Worm (Caenorhabditis elegans) whole organism, late embryonic: ENCODE data around the gene gcy-37.

Experiments
- ahr-1 ChIP-seq: sonication (generic microtip); optimal IDR thresholded peaks from 2 replicates; lab custom pipeline; 2016; ENCODE audit warnings: missing genetic modification characterization, missing compliant biosample characterization
- gmeb-2 ChIP-seq: sonication (generic microtip); optimal IDR thresholded peaks from 2 replicates; lab custom pipeline; 2016; ENCODE audit warnings: missing genetic modification characterization, inconsistent platforms, missing compliant biosample characterization
- nhr-11 ChIP-seq: fragments of 150-350 bp; optimal IDR thresholded peaks from 2 replicates; lab custom pipeline; 2014; ENCODE audit warnings: missing biosample characterization, missing genetic modification characterization
- unc-86 ChIP-seq: sonication (generic microtip); optimal IDR thresholded peaks from 2 replicates; lab custom pipeline; 2016; ENCODE audit warnings: missing genetic modification characterization, missing compliant biosample characterization

DNA sequence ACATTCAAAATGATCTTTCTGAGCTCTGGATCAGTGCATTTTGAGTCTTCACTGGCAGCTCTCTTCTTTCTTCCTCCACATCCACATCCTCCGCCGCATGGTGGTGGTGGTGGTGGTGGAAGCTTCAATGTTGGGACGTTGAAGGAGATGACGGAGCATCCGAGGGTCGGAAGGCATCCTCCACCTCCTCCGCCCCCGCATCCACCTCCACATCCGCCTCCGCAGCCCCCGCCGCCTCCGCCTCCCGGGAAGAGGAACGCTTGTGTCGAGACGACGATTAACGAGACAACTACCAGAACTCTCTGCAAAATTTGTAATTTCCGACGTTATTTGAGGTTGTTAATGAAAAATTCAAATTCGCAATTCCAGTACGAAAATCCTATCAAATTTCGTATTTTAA, 31.6 kb downstream of the gcy-37 start:
- TF ChIP-seq ahr-1 (tag; lab: Kevin White, UChicago) (no peak), gmeb-2 (tag; lab: Kevin White, UChicago) (no peak), unc-86 (no peak), nhr-11 (no peak)
